Worm (Caenorhabditis elegans) whole organism, dauer: Measurements from ENCODE around the gene srlf-1.

Experiments
- unc-62 ChIP-seq: sonication (generic microtip); optimal IDR thresholded peaks from 2 replicates; lab custom pipeline; 2017; ENCODE audit warnings: missing biosample characterization, missing genetic modification reagents, missing genetic modification characterization

srlf-1 gene

DNA sequence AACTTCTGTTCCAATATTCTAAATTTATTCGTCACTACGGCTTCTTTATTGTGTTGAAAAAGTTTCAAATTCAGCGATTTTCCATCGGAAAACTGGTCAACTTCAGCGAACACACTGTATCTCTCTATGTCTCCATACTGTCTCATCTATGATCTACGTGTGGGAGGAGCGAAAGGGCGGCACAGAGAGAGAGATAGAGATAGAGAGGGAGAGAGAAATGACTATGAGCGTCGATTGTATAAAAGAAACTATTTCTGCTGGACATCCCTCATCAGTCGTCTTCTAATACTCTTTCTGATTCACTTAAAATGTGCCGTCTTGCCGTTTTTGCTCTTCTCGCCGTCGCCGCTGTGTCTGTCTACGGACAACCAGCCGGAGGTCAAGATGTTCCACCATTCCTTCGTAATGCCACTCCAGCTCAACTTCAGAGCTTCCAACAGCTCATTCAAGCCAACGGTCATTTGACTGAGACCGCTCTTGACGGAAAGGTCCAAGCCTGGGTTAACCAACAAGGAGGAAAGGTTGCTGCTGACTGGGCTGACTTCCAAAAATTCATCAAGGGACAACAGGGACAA, at the start of gene srlf-1:
srlf-1 (plus strand) TSS at position 268 of the 575 bp plus-strand sequence.
- TF ChIP-seq unc-62 (GFP tag; lab: Kevin White, UChicago) = no peak

DNA sequence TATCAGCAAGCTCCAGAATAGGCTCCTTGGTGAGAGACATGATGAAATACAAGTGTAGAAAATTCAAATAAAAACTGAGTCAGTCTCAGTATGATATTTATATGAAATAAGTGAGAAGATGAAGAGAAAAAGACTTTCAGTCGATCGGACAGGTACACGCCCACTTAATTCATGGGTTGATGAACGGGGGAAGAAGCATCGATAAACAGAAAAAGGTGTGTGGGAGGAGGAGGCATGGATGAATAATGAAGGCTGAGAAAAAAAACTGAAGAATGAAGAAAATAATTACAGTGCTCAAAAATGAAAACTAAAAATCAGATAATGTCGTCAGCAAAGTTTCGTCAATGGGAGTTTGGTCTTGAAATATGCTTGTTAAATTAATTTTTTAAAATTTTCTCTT, 36.9 kb upstream of the srlf-1 start, which contains the start of gene trx-1:
trx-1 (minus strand) TSS at position 101 of the 400 bp plus-strand sequence.
- no peak for TF ChIP-seq unc-62 (GFP tag; lab: Kevin White, UChicago)

DNA sequence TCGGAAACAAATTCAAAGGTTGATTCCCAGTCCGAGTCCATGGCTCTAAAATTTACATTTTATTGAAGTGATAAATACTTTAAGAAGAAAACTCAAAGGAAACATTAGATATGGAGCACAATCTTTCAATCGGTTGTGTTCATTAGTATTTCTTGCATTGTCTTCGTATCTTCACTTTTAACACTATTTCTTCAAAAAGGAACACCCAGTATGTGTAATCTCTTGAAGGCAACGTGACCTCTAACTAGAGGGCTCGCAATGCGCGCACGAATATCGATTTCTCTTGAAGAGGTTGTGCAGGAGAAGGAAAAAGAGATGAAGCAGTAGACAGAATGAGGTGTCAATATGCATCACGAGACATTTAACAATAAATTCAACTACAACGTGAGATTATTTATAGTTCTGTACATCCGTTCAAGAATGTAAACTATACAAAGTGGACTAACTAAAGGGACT, 35.2 kb upstream of the srlf-1 start, which contains the start of the genes B0228.6 and B0228.1:
B0228.6 (minus strand) TSS at position 51 of the 456 bp plus-strand sequence.
B0228.1 (plus strand) TSS at position 228 of the 456 bp plus-strand sequence.
- no peak for TF ChIP-seq unc-62 (GFP tag; lab: Kevin White, UChicago)

DNA sequence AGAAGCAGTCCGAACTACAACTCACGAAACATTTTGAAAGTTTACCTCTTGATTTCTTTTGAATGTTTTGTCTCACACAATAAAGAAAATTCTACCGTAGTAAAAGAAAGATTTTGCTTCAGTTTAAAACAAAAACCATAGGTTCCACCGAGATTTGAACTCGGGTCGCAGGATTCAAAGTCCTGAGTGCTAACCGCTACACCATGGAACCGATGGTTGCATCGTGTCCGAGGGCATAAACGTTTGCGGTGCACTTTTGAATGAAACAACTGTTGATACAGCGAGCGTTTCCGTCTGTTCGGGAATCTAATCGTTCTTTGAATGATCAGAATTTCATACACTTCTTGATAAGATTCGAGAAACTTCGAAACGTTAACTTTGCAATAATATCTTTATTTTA, 33.6 kb upstream of the srlf-1 start:
- TF ChIP-seq unc-62 (GFP tag; lab: Kevin White, UChicago) = no peak

DNA sequence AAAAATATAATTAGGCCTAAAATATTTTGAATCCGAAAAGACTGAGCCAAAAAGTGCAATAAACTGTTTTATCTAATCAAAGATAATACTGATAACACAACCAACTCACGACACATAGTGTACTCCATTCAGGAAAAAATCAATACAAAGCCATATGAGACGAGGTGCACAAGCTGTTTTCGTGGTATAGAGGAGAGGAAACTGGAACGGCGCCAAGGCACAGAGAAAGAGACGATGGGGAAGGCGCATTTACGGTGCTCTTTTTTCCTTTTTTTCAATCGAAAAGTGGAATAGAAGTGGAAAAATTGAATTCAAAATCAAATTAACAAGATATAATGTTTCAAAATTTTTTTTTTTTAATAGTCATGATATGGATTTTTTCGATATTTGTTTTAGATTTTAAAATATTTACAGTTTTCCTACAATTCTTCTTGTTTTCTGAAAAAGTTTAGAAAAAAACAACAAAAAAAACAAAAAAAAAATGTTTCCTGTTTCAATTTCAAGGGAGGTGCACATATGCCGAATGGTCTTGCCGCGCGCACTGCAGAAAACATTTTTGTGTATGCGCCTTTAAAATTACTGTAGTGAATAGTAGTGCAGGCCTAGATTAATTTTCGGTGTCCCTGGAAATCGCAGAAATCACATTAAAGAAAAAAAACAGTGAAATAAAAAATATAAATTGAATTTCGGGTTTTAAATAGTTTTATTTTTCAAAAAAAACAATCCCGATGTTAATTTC, 31.8 kb upstream of the srlf-1 start, which contains the start of gene B0228.7:
B0228.7 (minus strand) TSS at position 627 of the 739 bp plus-strand sequence.
- no peak for TF ChIP-seq unc-62 (GFP tag; lab: Kevin White, UChicago)

DNA sequence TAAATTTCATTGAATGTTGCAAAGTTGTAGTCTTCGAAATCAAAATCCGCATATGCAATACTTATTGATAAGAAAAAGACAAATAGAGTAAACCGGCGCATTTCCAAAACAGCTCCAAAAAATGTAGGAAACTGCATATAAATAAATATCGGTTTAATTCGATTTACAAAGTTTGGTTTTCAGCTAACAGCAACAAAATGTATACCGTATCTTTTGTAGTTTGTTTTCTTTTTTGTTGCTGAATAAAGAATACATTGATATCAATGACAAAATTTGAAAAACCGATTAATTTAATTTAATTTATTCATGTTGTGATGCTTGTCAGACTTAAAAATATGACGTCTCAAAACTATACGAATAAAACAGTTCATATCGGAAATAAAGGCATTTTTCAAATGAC, 29.0 kb upstream of the srlf-1 start, which contains the start of gene B0228.8:
B0228.8 (minus strand) TSS at position 101 of the 400 bp plus-strand sequence.
- no peak for TF ChIP-seq unc-62 (GFP tag; lab: Kevin White, UChicago)

DNA sequence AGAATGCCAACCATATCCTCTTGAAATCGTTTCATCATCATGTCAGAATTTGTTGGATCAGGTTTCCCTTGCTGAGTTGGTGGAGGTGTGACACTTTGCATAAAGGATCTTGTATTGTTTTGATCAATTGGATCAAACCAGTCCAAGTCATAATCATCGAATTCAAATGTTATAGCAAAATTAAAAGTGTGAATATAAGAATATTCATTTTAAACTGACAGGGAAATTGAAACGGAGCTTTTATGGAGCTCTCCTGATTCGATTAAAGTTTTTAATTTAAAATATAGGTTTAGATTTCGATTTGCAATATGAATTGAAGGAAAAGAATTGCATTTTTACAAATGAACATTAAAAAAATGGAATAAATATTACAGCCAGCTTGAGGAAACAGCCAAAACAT, 26.8 kb upstream of the srlf-1 start, which contains the start of gene B0228.9:
B0228.9 (minus strand) TSS at position 101 of the 400 bp plus-strand sequence.
- TF ChIP-seq unc-62 (GFP tag; lab: Kevin White, UChicago) = no peak

DNA sequence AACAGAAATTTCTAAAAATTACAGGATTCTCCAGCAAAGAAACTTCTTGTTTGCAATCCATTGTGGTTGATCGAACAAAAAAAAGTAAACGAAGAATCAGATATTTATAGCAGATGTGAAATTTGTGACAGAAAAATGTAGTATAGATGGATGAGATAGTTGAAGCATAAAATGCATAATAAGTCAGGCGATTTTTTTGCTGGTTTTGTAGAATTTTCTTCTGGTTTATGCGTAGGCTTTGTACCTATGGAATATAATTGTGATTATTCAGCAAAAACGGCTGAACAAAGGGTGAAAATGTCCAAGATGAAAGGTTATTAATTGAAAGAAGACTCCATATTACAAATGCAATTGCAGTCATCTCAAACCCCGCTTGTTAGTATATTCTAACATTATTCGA, 24.9 kb upstream of the srlf-1 start, which contains the start of gene srh-39:
srh-39 (minus strand) TSS at position 101 of the 400 bp plus-strand sequence.
- no peak for TF ChIP-seq unc-62 (GFP tag; lab: Kevin White, UChicago)

DNA sequence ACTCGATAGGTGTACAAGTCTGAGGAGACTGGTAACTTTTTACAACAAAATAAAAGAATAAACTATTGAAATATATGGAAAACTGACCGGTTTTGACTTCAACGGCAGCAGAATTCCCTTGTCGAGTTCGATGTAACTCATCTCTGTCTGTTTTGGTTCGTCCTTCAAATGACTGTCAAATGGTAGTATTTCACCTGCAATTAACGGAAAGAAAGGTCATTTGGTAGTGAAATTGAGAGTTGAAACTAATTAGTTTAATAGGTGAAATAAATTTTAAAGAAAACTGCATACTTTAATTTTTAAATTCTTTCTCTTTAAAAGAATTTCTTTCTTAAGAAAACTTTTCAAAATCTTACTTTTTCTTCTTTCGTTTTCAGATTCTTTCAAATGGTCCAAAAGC, 21.1 kb upstream of the srlf-1 start:
- TF ChIP-seq unc-62 (GFP tag; lab: Kevin White, UChicago) = no peak

DNA sequence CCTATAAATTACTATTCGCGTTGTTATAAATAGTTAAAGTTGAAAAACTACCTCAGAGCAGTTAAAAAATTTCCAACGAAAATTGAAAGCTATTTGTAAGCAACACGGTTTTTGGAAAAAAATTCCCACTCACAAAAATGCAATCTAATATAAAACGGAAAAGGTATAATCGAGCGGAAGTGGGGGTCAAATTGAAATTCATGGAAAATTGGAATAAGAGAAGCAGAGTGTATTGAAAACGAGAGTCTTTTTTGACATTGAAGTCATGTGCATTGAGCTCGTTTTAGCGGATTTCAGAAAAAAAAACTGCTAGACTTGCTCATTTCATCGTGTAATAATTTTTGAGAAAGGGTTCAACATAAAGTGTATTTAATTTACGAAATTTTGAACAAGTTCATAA, 20.1 kb upstream of the srlf-1 start:
- no peak for TF ChIP-seq unc-62 (GFP tag; lab: Kevin White, UChicago)

DNA sequence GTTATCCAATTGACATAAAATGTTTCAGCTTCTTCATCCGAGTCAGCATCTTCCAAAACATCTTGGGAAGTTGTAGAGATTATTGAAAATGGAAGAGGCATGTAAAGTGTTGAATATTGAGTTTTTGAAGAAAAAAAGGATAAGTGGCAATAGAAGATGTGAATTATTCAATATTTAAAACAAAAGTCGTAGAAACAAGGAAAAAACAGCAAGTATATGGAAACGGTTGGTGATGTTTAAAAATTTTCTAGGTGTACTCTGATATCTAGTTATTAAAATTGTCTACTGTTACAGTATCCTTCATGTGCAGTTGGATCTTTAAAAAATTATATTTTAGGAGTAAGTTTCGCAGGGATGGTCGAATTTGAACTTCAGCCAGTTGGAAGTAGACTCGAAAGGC, 18.5 kb upstream of the srlf-1 start, which contains the start of gene C06A8.8:
C06A8.8 (minus strand) TSS at position 101 of the 400 bp plus-strand sequence.
- TF ChIP-seq unc-62 (GFP tag; lab: Kevin White, UChicago) = no peak

DNA sequence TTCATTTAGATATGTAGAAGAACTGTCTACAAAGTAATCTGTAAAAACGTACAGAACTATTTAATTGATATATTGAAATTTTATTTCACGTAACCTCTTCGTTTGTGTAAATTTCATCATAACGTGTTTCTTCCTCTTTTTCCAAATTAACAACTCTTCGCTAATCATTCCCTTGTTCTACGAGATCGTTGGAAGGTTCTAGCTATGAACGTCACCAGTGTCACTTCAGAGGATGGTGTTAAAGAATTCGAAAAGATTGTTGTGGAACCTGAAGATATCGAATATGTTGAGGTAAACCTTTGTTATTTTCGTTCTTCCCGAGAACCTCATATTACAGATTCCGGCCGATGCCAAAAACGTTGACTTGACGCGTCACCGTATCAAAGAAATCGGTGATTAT, 18.0 kb upstream of the srlf-1 start, which contains the start of gene C06A8.6:
C06A8.6 (plus strand) TSS at position 89 of the 400 bp plus-strand sequence.
- TF ChIP-seq unc-62 (GFP tag; lab: Kevin White, UChicago) = no peak

DNA sequence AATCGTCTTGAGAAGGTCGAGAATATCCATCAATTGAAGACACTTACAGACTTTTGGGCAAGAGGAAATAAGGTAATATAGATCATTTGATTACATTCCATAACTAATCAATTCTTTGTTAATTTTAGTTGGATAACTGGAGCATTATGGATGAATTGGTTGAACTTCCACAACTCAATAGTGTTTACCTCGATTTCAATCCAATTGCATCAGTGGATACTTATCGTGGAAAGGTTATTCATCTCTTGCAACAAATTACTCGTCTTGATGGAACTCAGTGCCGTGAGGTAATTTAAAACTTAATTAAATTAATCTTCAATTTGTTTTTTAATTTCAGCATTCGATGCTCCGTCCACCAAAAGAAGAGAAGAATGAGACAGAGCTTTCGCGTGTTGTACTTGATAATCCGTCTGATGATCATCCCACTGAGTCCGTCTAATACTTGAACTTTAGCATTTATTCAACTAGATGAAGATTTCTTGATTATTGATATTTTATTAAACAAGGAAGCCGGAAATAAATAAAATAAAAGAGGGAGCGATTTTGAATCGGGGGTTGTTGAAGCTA, 16.9 kb upstream of the srlf-1 start:
- TF ChIP-seq unc-62 (GFP tag; lab: Kevin White, UChicago) = no peak

DNA sequence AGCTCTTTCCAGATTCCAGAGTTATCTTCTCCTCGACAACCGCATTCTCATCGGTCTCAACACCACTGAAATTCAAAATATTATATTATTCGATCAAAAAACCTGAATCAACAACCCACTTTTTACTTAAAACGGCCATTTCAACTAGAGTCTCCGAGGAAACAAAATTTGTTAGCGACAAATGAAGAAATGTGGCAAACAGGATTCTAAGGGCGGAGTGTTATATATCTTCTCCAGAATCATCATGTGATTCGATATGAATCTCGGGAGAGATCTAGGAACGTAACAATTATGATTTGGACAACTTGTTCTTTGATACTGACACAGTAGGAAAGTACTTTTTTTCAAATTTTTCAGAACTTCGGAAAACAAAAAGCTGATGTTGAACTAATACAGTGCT, 14.2 kb upstream of the srlf-1 start:
- no peak for TF ChIP-seq unc-62 (GFP tag; lab: Kevin White, UChicago)

DNA sequence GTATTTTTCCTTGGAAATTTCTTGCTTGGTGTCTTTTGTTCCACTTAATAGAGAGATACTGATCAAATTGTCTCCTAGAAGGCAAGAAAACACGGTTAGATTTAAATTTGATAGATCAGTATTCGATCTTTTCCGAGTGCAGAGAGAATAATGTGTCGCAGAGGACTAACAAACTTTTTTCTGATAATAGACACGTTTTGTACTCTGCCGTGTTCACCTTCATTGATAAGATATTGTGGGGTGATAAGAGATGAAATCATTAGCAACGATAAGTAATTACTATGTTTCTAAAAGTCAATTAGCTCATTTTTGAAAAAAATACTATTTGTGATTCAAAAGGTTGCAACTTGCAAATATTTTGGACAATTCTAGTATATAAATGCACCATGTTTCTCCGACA, 13.7 kb upstream of the srlf-1 start:
- no peak for TF ChIP-seq unc-62 (GFP tag; lab: Kevin White, UChicago)
